Worm (Caenorhabditis elegans) whole organism, L1 larva: ENCODE data around the gene grk-2.

Source experiments
- C04F5.9 ChIP-seq: sonication (generic microtip); optimal IDR thresholded peaks from 2 replicates; lab custom pipeline; 2016; ENCODE audit warnings: missing genetic modification characterization, missing compliant biosample characterization
- C16A3.4 ChIP-seq: fragments of 150-350 bp; optimal IDR thresholded peaks from 2 replicates; lab custom pipeline; 2014; ENCODE audit warnings: missing biosample characterization, missing genetic modification characterization
- C34B4.2 ChIP-seq: sonication (generic microtip); optimal IDR thresholded peaks from 2 replicates; lab custom pipeline; 2017; ENCODE audit warnings: mild to moderate bottlenecking, missing genetic modification characterization, missing compliant biosample characterization
- Y116A8C.19 ChIP-seq: sonication (generic microtip); optimal IDR thresholded peaks from 2 replicates; lab custom pipeline; 2016; ENCODE audit warnings: missing compliant biosample characterization, missing genetic modification characterization, borderline replicate concordance
- aly-2 ChIP-seq: fragments of 150-350 bp; optimal IDR thresholded peaks from 2 replicates; lab custom pipeline; 2014; ENCODE audit warnings: missing biosample characterization, missing genetic modification characterization
- ama-1 ChIP-seq: fragments of 150-350 bp; optimal IDR thresholded peaks from 2 replicates; lab custom pipeline; 2014
- blmp-1 ChIP-seq: fragments of 150-350 bp; optimal IDR thresholded peaks from 2 replicates; lab custom pipeline; 2014; ENCODE audit warnings: missing biosample characterization, missing genetic modification characterization
- ceh-8 ChIP-seq: fragments of 200-800 bp; sonication (Bioruptor generic); optimal IDR thresholded peaks from 2 replicates; lab custom pipeline; 2018; ENCODE audit warnings: mild to moderate bottlenecking, missing genetic modification characterization, moderate library complexity, missing compliant biosample characterization
- ceh-88 ChIP-seq: fragments of 200-800 bp; sonication (Bioruptor generic); IDR thresholded peaks from 2 replicates; pipeline ENCODE4 v1.3.6; 2022; ENCODE audit warnings: missing genetic modification characterization, missing compliant biosample characterization
- ceh-90 ChIP-seq: sonication (generic microtip); optimal IDR thresholded peaks from 2 replicates; lab custom pipeline; 2016; ENCODE audit warnings: missing genetic modification characterization, missing compliant biosample characterization
- dsc-1 ChIP-seq: sonication (generic microtip); optimal IDR thresholded peaks from 2 replicates; lab custom pipeline; 2016; ENCODE audit warnings: mild to moderate bottlenecking, missing genetic modification characterization, missing compliant biosample characterization
- efl-1 ChIP-seq, 4 experiments: fragments of 150-350 bp; optimal IDR thresholded peaks in 3 of 4; peaks in 1 of 4; 1 replicate in 1 of 4; 2 replicates in 3 of 4; lab custom pipeline; 2014; ENCODE audit warnings: missing biosample characterization in 2 of 4, missing genetic modification characterization in 2 of 4, missing genetic modification reagents in 2 of 4
- elt-2 ChIP-seq: sonication (generic microtip); optimal IDR thresholded peaks from 2 replicates; lab custom pipeline; 2016; ENCODE audit warnings: missing genetic modification characterization, mild to moderate bottlenecking, inconsistent platforms, missing compliant biosample characterization, missing genetic modification reagents
- elt-3 ChIP-seq, 6 experiments: fragments of 150-350 bp in 1 of 6; sonication (generic microtip); optimal IDR thresholded peaks; 2 replicates each; lab custom pipeline; 2017 to 2018; ENCODE audit warnings: missing biosample characterization in 6 of 6, missing genetic modification characterization in 6 of 6, inconsistent platforms in 1 of 6
- fkh-4 ChIP-seq: sonication (generic microtip); optimal IDR thresholded peaks from 2 replicates; lab custom pipeline; 2016; ENCODE audit warnings: missing compliant biosample characterization, missing genetic modification characterization, borderline replicate concordance
- grh-1 ChIP-seq: fragments of 200-800 bp; sonication (Bioruptor generic); IDR thresholded peaks from 2 replicates; pipeline ENCODE4 v1.3.6; 2022; ENCODE audit warnings: missing genetic modification reagents, missing genetic modification characterization, missing compliant biosample characterization
- irx-1 ChIP-seq: sonication (generic microtip); optimal IDR thresholded peaks from 2 replicates; lab custom pipeline; 2016; ENCODE audit warnings: missing genetic modification characterization, missing compliant biosample characterization
- isw-1 ChIP-seq: fragments of 200-800 bp; sonication (Bioruptor generic); IDR thresholded peaks from 2 replicates; pipeline ENCODE4 v1.3.6; 2022; ENCODE audit warnings: missing genetic modification characterization, missing compliant biosample characterization
- lin-14 ChIP-seq: fragments of 200-800 bp; sonication (Bioruptor generic); optimal IDR thresholded peaks from 2 replicates; lab custom pipeline; 2018; ENCODE audit warnings: mild to moderate bottlenecking, missing genetic modification characterization, moderate library complexity, missing compliant biosample characterization
- lin-39 ChIP-seq: fragments of 150-350 bp; optimal IDR thresholded peaks from 2 replicates; lab custom pipeline; 2014; ENCODE audit warnings: missing biosample characterization, missing genetic modification reagents, missing genetic modification characterization
- mab-9 ChIP-seq: fragments of 200-800 bp; sonication (Bioruptor generic); IDR thresholded peaks from 2 replicates; pipeline ENCODE4 v1.3.6; 2022; ENCODE audit warnings: missing genetic modification reagents, missing genetic modification characterization, missing compliant biosample characterization
- mep-1 ChIP-seq: fragments of 150-350 bp; optimal IDR thresholded peaks from 2 replicates; lab custom pipeline; 2014; ENCODE audit warnings: missing biosample characterization, missing genetic modification characterization
- nhr-12 ChIP-seq: sonication (generic microtip); optimal IDR thresholded peaks from 2 replicates; lab custom pipeline; 2017; ENCODE audit warnings: missing biosample characterization, missing genetic modification characterization
- nhr-28 ChIP-seq: fragments of 150-350 bp; optimal IDR thresholded peaks from 2 replicates; lab custom pipeline; 2014; ENCODE audit warnings: missing biosample characterization, missing genetic modification characterization
- nhr-71 ChIP-seq: sonication (generic microtip); optimal IDR thresholded peaks from 2 replicates; lab custom pipeline; 2016; ENCODE audit warnings: mild to moderate bottlenecking, missing genetic modification characterization, moderate library complexity, missing compliant biosample characterization
- nhr-84 ChIP-seq: sonication (generic microtip); optimal IDR thresholded peaks from 2 replicates; lab custom pipeline; 2017; ENCODE audit warnings: missing biosample characterization, missing genetic modification characterization
- nhr-85 ChIP-seq: sonication (generic microtip); peaks from one replicate; lab custom pipeline; 2016; ENCODE audit warnings: missing genetic modification characterization, inconsistent platforms, missing compliant biosample characterization
- nhr-90 ChIP-seq: sonication (generic microtip); optimal IDR thresholded peaks from 2 replicates; lab custom pipeline; 2016; ENCODE audit warnings: mild to moderate bottlenecking, missing genetic modification characterization, missing compliant biosample characterization; ENCODE audit not compliant: poor library complexity
- pag-3 ChIP-seq: sonication (generic microtip); optimal IDR thresholded peaks from 2 replicates; lab custom pipeline; 2017; ENCODE audit warnings: missing genetic modification characterization, mild to moderate bottlenecking, missing compliant biosample characterization, antibody characterized with exemption, borderline replicate concordance; ENCODE audit not compliant: insufficient read depth
- pqm-1 ChIP-seq: sonication (generic microtip); optimal IDR thresholded peaks from 3 replicates; lab custom pipeline; 2017; ENCODE audit warnings: missing biosample characterization, missing genetic modification characterization
- sox-4 ChIP-seq: sonication (generic microtip); optimal IDR thresholded peaks from 2 replicates; lab custom pipeline; 2016; ENCODE audit warnings: missing genetic modification characterization, missing compliant biosample characterization
- sptf-1 ChIP-seq: fragments of 150-350 bp; optimal IDR thresholded peaks from 2 replicates; lab custom pipeline; 2014; ENCODE audit warnings: missing biosample characterization, missing genetic modification characterization
- swsn-7 ChIP-seq: sonication (generic microtip); optimal IDR thresholded peaks from 2 replicates; lab custom pipeline; 2016; ENCODE audit warnings: missing genetic modification characterization, missing compliant biosample characterization
- tbx-2 ChIP-seq: sonication (generic microtip); optimal IDR thresholded peaks from 2 replicates; lab custom pipeline; 2016; ENCODE audit warnings: missing genetic modification characterization, missing compliant biosample characterization
- tlp-1 ChIP-seq: fragments of 150-350 bp; optimal IDR thresholded peaks from 2 replicates; lab custom pipeline; 2014; ENCODE audit warnings: missing biosample characterization, missing genetic modification characterization
- vab-15 ChIP-seq: sonication (generic microtip); optimal IDR thresholded peaks from 2 replicates; lab custom pipeline; 2017; ENCODE audit warnings: missing genotype, mild to moderate bottlenecking, missing genetic modification characterization, missing compliant biosample characterization
- zag-1 ChIP-seq: fragments of 150-350 bp; optimal IDR thresholded peaks from 2 replicates; lab custom pipeline; 2014; ENCODE audit warnings: missing biosample characterization, missing genetic modification characterization
- zip-4 ChIP-seq: fragments of 200-800 bp; sonication (Bioruptor generic); optimal IDR thresholded peaks from 2 replicates; lab custom pipeline; 2018; ENCODE audit warnings: mild to moderate bottlenecking, missing genetic modification characterization, moderate library complexity, missing compliant biosample characterization
- ztf-4 ChIP-seq: fragments of 150-350 bp; optimal IDR thresholded peaks from 2 replicates; lab custom pipeline; 2014; ENCODE audit warnings: missing biosample characterization, missing genetic modification characterization

Gene grk-2

ce11 chrIII:640198-640803 is 35.6 kb upstream of the grk-2 start, which contains the start of the genes tag-266 and tag-267 (continued):
- TF ChIP-seq vab-15 (no peak), isw-1 (GFP tag; lab: Robert Waterston, UW) (peak; percentile 82), mab-9 (peak; percentile 41; the same call in 1 of the 2 replicates), nhr-90 (tag; lab: Kevin White, UChicago) (peak; percentile 88), sox-4 (peak; percentile 43), ceh-88 (GFP tag; lab: Robert Waterston, UW) (peak; percentile 83; the same call in 1 of the 2 replicates)

ce11 chrIII:641759-642158 is 34.2 kb upstream of the grk-2 start, which contains the start of gene W06E11.1:
Gene W06E11.1, plus strand, starts transcription at chrIII:642059.
- no peak for TF ChIP-seq elt-2 (tag; lab: Kevin White, UChicago)
- TF ChIP-seq pqm-1 (tag; lab: Kevin White, UChicago): no peak
- TF ChIP-seq zip-4 (GFP tag; lab: Kevin White, UChicago): no peak
- TF ChIP-seq swsn-7 (tag; lab: Kevin White, UChicago): no peak
- no peak for TF ChIP-seq C16A3.4 (tag; lab: Kevin White, UChicago)
- no peak for TF ChIP-seq dsc-1 (tag; lab: Kevin White, UChicago)
- no peak for TF ChIP-seq lin-14 (GFP tag; lab: Kevin White, UChicago)
- no peak for TF ChIP-seq ztf-4 (tag; lab: Kevin White, UChicago)
- TF ChIP-seq irx-1 (tag; lab: Kevin White, UChicago): no peak
- TF ChIP-seq elt-3 (tag; optimal IDR thresholded peaks at IDR 0.05; lab: Kevin White, UChicago): no peak
- TF ChIP-seq blmp-1 (tag; lab: Kevin White, UChicago): no peak
- TF ChIP-seq tbx-2 (tag; lab: Kevin White, UChicago): no peak
- TF ChIP-seq nhr-71 (tag; lab: Kevin White, UChicago): no peak
- TF ChIP-seq Y116A8C.19 (tag; lab: Kevin White, UChicago): no peak
- no peak for TF ChIP-seq nhr-28 (tag; lab: Kevin White, UChicago)
- no peak for TF ChIP-seq fkh-4 (tag; lab: Kevin White, UChicago)
- TF ChIP-seq lin-39: no peak
- TF ChIP-seq tlp-1 (tag; lab: Kevin White, UChicago): no peak
- TF ChIP-seq grh-1 (GFP tag; lab: Robert Waterston, UW): no peak

ce11 chrIII:644660-645059 is 31.3 kb upstream of the grk-2 start:
- TF ChIP-seq ceh-8 (no peak), mep-1 (no peak), dsc-1 (tag; lab: Kevin White, UChicago) (no peak), nhr-12 (tag; lab: Kevin White, UChicago) (no peak), efl-1 (optimal IDR thresholded peaks at IDR 0.05; lab: Kevin White, UChicago) (no peak), efl-1 (GFP tag; optimal IDR thresholded peaks at IDR 0.05 in 1 of 2; lab: Kevin White, UChicago) (peak in 1 of 2 experiments; percentile 76)

ce11 chrIII:646454-646853 is 29.5 kb upstream of the grk-2 start, which contains the start of gene orai-1:
Gene orai-1, plus strand, starts transcription at chrIII:646754.
- TF ChIP-seq sptf-1 (tag; lab: Kevin White, UChicago): no peak
- no peak for TF ChIP-seq zag-1 (tag; lab: Kevin White, UChicago)
- no peak for TF ChIP-seq C16A3.4 (tag; lab: Kevin White, UChicago)
- no peak for TF ChIP-seq ceh-90
- TF ChIP-seq ama-1 (lab: Kevin White, UChicago): no peak
- TF ChIP-seq C04F5.9 (tag; lab: Kevin White, UChicago): no peak
- TF ChIP-seq blmp-1 (tag; lab: Kevin White, UChicago): no peak
- TF ChIP-seq C34B4.2 (tag; lab: Kevin White, UChicago): no peak
- no peak for TF ChIP-seq nhr-85 (tag; lab: Kevin White, UChicago)
- TF ChIP-seq nhr-84 (tag; lab: Kevin White, UChicago): no peak
- no peak for TF ChIP-seq aly-2 (tag; lab: Kevin White, UChicago)
- no peak for TF ChIP-seq pag-3 (tag; lab: Kevin White, UChicago)
- no peak for TF ChIP-seq tlp-1 (tag; lab: Kevin White, UChicago)
